Worm (Caenorhabditis elegans): Measurements from ENCODE around the gene W02C12.2.

Gene W02C12.2

ce11 chrIV:4014341-4014826, 6.6 kb upstream of the W02C12.2 start (continued):
- TF ChIP-seq jun-1 (tag; optimal IDR thresholded peaks at IDR 0.05) (peak; percentile 26), zfp-2 (tag; optimal IDR thresholded peaks at IDR 0.05) (no peak), spr-3 (GFP tag; optimal IDR thresholded peaks at IDR 0.05) (no peak), F49E8.2 (tag; optimal IDR thresholded peaks at IDR 0.05; ENCODE audit: borderline replicate concordance) (no peak), madf-5 (GFP tag; IDR thresholded peaks at IDR 0.05) (0 out of 4 replicates have a peak, but pooled peaks of 1 of the 2 experiments have one; percentile 2), duxl-1 (tag; optimal IDR thresholded peaks at IDR 0.05; ENCODE audit: poor library complexity) (no peak), mep-1 (tag; optimal IDR thresholded peaks at IDR 0.05) (no peak), daf-8 (GFP tag; IDR thresholded peaks at IDR 0.05) (no peak), ctbp-1 (GFP tag; IDR thresholded peaks at IDR 0.05) (no peak; the same call in 1 of the 2 replicates), egl-43 (GFP tag; IDR thresholded peaks at IDR 0.05) (peak; percentile 54; the same call in 1 of the 2 replicates), snpc-1.2 (GFP tag; IDR thresholded peaks at IDR 0.05) (no peak), nhr-25 (tag; optimal IDR thresholded peaks at IDR 0.05; ENCODE audit: borderline replicate concordance, insufficient read depth) (no peak), ceh-32 (tag; optimal IDR thresholded peaks at IDR 0.05; ENCODE audit: poor library complexity) (no peak), madf-9 (GFP tag; conservative IDR thresholded peaks at IDR 0.05) (no peak), ceh-62 (tag; optimal IDR thresholded peaks at IDR 0.05) (no peak), daf-12 (tag; optimal IDR thresholded peaks at IDR 0.05) (no peak), lin-38 (GFP tag; IDR thresholded peaks at IDR 0.05) (peak; percentile 59), lin-13 (GFP tag; optimal IDR thresholded peaks at IDR 0.05) (no peak), Y75B8A.6 (GFP tag; IDR thresholded peaks at IDR 0.05) (no peak), unc-39 (tag; optimal IDR thresholded peaks at IDR 0.05) (no peak), T26A8.4 (GFP tag; IDR thresholded peaks at IDR 0.05) (peak; percentile 76), pha-4 (GFP tag; IDR thresholded peaks at IDR 0.05) (0 out of 2 replicates have a peak, but pooled peaks have one; percentile 13), pha-4 (tag; optimal IDR thresholded peaks at IDR 0.05) (no peak), saeg-2 (GFP tag; IDR thresholded peaks at IDR 0.05) (no peak), attf-4 (tag; optimal IDR thresholded peaks at IDR 0.05) (no peak), nhr-237 (tag; optimal IDR thresholded peaks at IDR 0.05) (no peak), ceh-20 (GFP tag; IDR thresholded peaks at IDR 0.05) (0 out of 2 replicates have a peak, but pooled peaks have one; percentile 9), ces-1 (GFP tag; optimal IDR thresholded peaks at IDR 0.05) (no peak), daf-19 (GFP tag; conservative IDR thresholded peaks at IDR 0.05) (0 out of 2 replicates have a peak, but pooled peaks have one; percentile 31), ZK337.2 (GFP tag; IDR thresholded peaks at IDR 0.05) (no peak), zip-11 (GFP tag; IDR thresholded peaks at IDR 0.05) (no peak), lir-3 (tag; optimal IDR thresholded peaks at IDR 0.05) (no peak), hlh-30 (tag; optimal IDR thresholded peaks at IDR 0.05; ENCODE audit: insufficient read depth) (no peak), dve-1 (tag; optimal IDR thresholded peaks at IDR 0.05; ENCODE audit: insufficient read depth) (no peak), pqm-1 (tag; optimal IDR thresholded peaks at IDR 0.05) (no peak), unc-62 (GFP tag; optimal IDR thresholded peaks at IDR 0.05 in 1 of 2) (peak in 1 of 2 experiments; percentile 56), unc-62 (tag; optimal IDR thresholded peaks at IDR 0.05) (no peak), R02D3.7 (tag; optimal IDR thresholded peaks at IDR 0.05) (no peak), set-16 (GFP tag; IDR thresholded peaks at IDR 0.05) (peak; percentile 70), mdl-1 (tag; optimal IDR thresholded peaks at IDR 0.05) (no peak), zag-1 (tag; optimal IDR thresholded peaks at IDR 0.05) (no peak), ceh-44 (GFP tag; IDR thresholded peaks at IDR 0.05) (no peak), dmd-6 (GFP tag; IDR thresholded peaks at IDR 0.05) (peak; percentile 14; the same call in 1 of the 2 replicates), arid-1 (GFP tag; conservative IDR thresholded peaks at IDR 0.05) (peak; percentile 13; the same call in 1 of the 2 replicates), aly-2 (tag; optimal IDR thresholded peaks at IDR 0.05) (no peak), nhr-10 (tag; optimal IDR thresholded peaks at IDR 0.05) (no peak), dmd-8 (GFP tag; IDR thresholded peaks at IDR 0.05) (0 out of 2 replicates have a peak, but pooled peaks have one; percentile 46), egl-27 (tag; optimal IDR thresholded peaks at IDR 0.05) (no peak), nhr-111 (GFP tag; optimal IDR thresholded peaks at IDR 0.05) (no peak), mdt-29 (GFP tag; IDR thresholded peaks at IDR 0.05) (no peak), mxl-3 (GFP tag; optimal IDR thresholded peaks at IDR 0.05) (no peak)
